Worm (Caenorhabditis elegans) whole organism, L1 larva: ENCODE results near the gene gfi-3.

Source experiments
- blmp-1 ChIP-seq: fragments of 150-350 bp; optimal IDR thresholded peaks from 2 replicates; lab custom pipeline; 2014; ENCODE audit warnings: missing biosample characterization, missing genetic modification characterization
- egl-27 ChIP-seq, 2 experiments: fragments of 150-350 bp in 1 of 2; sonication (generic microtip); optimal IDR thresholded peaks; 3 replicates each; lab custom pipeline; 2017 to 2018; ENCODE audit warnings: missing biosample characterization in 2 of 2, missing genetic modification characterization in 2 of 2, missing genetic modification reagents in 2 of 2
- lin-13 ChIP-seq: fragments of 150-350 bp; optimal IDR thresholded peaks from 2 replicates; lab custom pipeline; 2014; ENCODE audit warnings: missing biosample characterization, missing genetic modification reagents, missing genetic modification characterization
- lin-15B ChIP-seq: fragments of 150-350 bp; sonication (generic microtip); optimal IDR thresholded peaks from 3 replicates; lab custom pipeline; 2014; ENCODE audit warnings: missing biosample characterization, missing genetic modification characterization
- lin-39 ChIP-seq: fragments of 150-350 bp; optimal IDR thresholded peaks from 2 replicates; lab custom pipeline; 2014; ENCODE audit warnings: missing biosample characterization, missing genetic modification reagents, missing genetic modification characterization
- nhr-19 ChIP-seq: fragments of 200-800 bp; sonication (Bioruptor generic); conservative IDR thresholded peaks from 2 replicates; pipeline ENCODE4 v1.3.6; 2022; ENCODE audit warnings: missing genetic modification characterization, missing compliant biosample characterization

ce11 chrX:14487333-14487732, 7.0 kb downstream of the gfi-3 start:
- no peak for TF ChIP-seq nhr-19 (GFP tag; lab: Robert Waterston, UW)
- TF ChIP-seq egl-27 (tag; optimal IDR thresholded peaks at IDR 0.05; lab: Kevin White, UChicago): no peak
- no peak for TF ChIP-seq lin-13 (GFP tag; lab: Kevin White, UChicago)
- peak; percentile 61 for TF ChIP-seq lin-39 (tag; lab: Kevin White, UChicago)
- no peak for TF ChIP-seq lin-15B (tag; lab: Kevin White, UChicago)
- TF ChIP-seq blmp-1 (tag; lab: Kevin White, UChicago): no peak
